Worm (Caenorhabditis elegans) whole organism, L3 larva: ENCODE data around the gene haf-8.

Experiments
- ZK546.5 ChIP-seq: sonication (generic microtip); optimal IDR thresholded peaks from 2 replicates; lab custom pipeline; 2017; ENCODE audit warnings: missing biosample characterization, missing genetic modification characterization
- aly-2 ChIP-seq: fragments of 150-350 bp; optimal IDR thresholded peaks from 2 replicates; lab custom pipeline; 2014; ENCODE audit warnings: missing biosample characterization, missing genetic modification characterization
- ama-1 ChIP-seq: fragments of 150-350 bp; optimal IDR thresholded peaks from 2 replicates; lab custom pipeline; 2018
- ceh-16 ChIP-seq: sonication (generic microtip); optimal IDR thresholded peaks from 2 replicates; lab custom pipeline; 2017; ENCODE audit warnings: missing biosample characterization, missing genetic modification characterization
- ceh-28 ChIP-seq: fragments of 150-350 bp; optimal IDR thresholded peaks from 2 replicates; lab custom pipeline; 2014; ENCODE audit warnings: missing biosample characterization, missing genetic modification reagents, missing genetic modification characterization
- ceh-9 ChIP-seq: sonication (generic microtip); optimal IDR thresholded peaks from 2 replicates; lab custom pipeline; 2018; ENCODE audit warnings: missing biosample characterization, missing genetic modification characterization
- elt-3 ChIP-seq, 3 experiments: fragments of 150-350 bp in 1 of 3; sonication (generic microtip) in 2 of 3; optimal IDR thresholded peaks; 2 replicates in 2 of 3; 4 replicates in 1 of 3; lab custom pipeline; 2014 to 2017; ENCODE audit warnings: missing biosample characterization in 3 of 3, missing genetic modification characterization in 3 of 3
- eor-1 ChIP-seq, 2 experiments: fragments of 150-350 bp; optimal IDR thresholded peaks; 2 replicates each; lab custom pipeline; 2014 to 2018; ENCODE audit warnings: missing biosample characterization in 2 of 2, missing genetic modification characterization in 2 of 2
- fkh-2 ChIP-seq: fragments of 150-350 bp; optimal IDR thresholded peaks from 2 replicates; lab custom pipeline; 2014; ENCODE audit warnings: missing biosample characterization, missing genetic modification reagents, missing genetic modification characterization
- fos-1 ChIP-seq: fragments of 150-350 bp; optimal IDR thresholded peaks from 2 replicates; lab custom pipeline; 2014; ENCODE audit warnings: missing biosample characterization, missing genetic modification characterization
- hmg-11 ChIP-seq: sonication (generic microtip); optimal IDR thresholded peaks from 2 replicates; lab custom pipeline; 2016; ENCODE audit warnings: missing genetic modification characterization, missing compliant biosample characterization
- jun-1 ChIP-seq: fragments of 150-350 bp; optimal IDR thresholded peaks from 2 replicates; lab custom pipeline; 2014; ENCODE audit warnings: missing biosample characterization, missing genetic modification reagents, missing genetic modification characterization
- lin-15B ChIP-seq: fragments of 150-350 bp; optimal IDR thresholded peaks from 2 replicates; lab custom pipeline; 2014; ENCODE audit warnings: missing biosample characterization, missing genetic modification characterization
- lin-39 ChIP-seq: fragments of 150-350 bp; optimal IDR thresholded peaks from 2 replicates; lab custom pipeline; 2018; ENCODE audit warnings: missing biosample characterization, missing genetic modification reagents, missing genetic modification characterization
- mml-1 ChIP-seq: fragments of 150-350 bp; sonication (generic microtip); optimal IDR thresholded peaks from 3 replicates; lab custom pipeline; 2014; ENCODE audit warnings: missing biosample characterization, missing genetic modification characterization
- nfya-1 ChIP-seq: sonication (generic microtip); optimal IDR thresholded peaks from 2 replicates; lab custom pipeline; 2017; ENCODE audit warnings: missing genetic modification characterization, mild to moderate bottlenecking, missing compliant biosample characterization, antibody characterized with exemption, moderate library complexity; ENCODE audit not compliant: insufficient read depth
- nhr-11 ChIP-seq: fragments of 150-350 bp; optimal IDR thresholded peaks from 2 replicates; lab custom pipeline; 2014; ENCODE audit warnings: missing biosample characterization, missing genetic modification characterization
- nhr-23 ChIP-seq: fragments of 150-350 bp; optimal IDR thresholded peaks from 2 replicates; lab custom pipeline; 2014; ENCODE audit warnings: missing biosample characterization, missing genetic modification reagents, missing genetic modification characterization
- nhr-25 ChIP-seq: sonication (generic microtip); optimal IDR thresholded peaks from 2 replicates; lab custom pipeline; 2017; ENCODE audit warnings: missing biosample characterization, missing genetic modification characterization
- nhr-43 ChIP-seq: sonication (generic microtip); optimal IDR thresholded peaks from 2 replicates; lab custom pipeline; 2016; ENCODE audit warnings: mild to moderate bottlenecking, missing genetic modification characterization, missing compliant biosample characterization; ENCODE audit not compliant: poor library complexity, severe bottlenecking
- nhr-76 ChIP-seq: fragments of 150-350 bp; sonication (generic microtip); optimal IDR thresholded peaks from 5 replicates; lab custom pipeline; 2014; ENCODE audit warnings: missing biosample characterization, missing genetic modification characterization
- nhr-77 ChIP-seq: fragments of 150-350 bp; optimal IDR thresholded peaks from 2 replicates; lab custom pipeline; 2014; ENCODE audit warnings: missing biosample characterization, missing genetic modification characterization
- pha-4 ChIP-seq: fragments of 150-350 bp; optimal IDR thresholded peaks from 2 replicates; lab custom pipeline; 2014; ENCODE audit warnings: missing biosample characterization, missing genetic modification reagents, missing genetic modification characterization
- snpc-4 ChIP-seq: fragments of 150-350 bp; optimal IDR thresholded peaks from 2 replicates; lab custom pipeline; 2014; ENCODE audit warnings: missing biosample characterization, missing genetic modification characterization
- unc-39 ChIP-seq: sonication (generic microtip); optimal IDR thresholded peaks from 4 replicates; lab custom pipeline; 2017; ENCODE audit warnings: missing biosample characterization, missing genetic modification characterization
- unc-62 ChIP-seq: fragments of 150-350 bp; sonication (generic microtip); optimal IDR thresholded peaks from 4 replicates; lab custom pipeline; 2014; ENCODE audit warnings: missing biosample characterization, missing genetic modification reagents, missing genetic modification characterization
- zag-1 ChIP-seq: fragments of 150-350 bp; optimal IDR thresholded peaks from 2 replicates; lab custom pipeline; 2014; ENCODE audit warnings: missing biosample characterization, missing genetic modification characterization
- ztf-11 ChIP-seq: fragments of 150-350 bp; optimal IDR thresholded peaks from 2 replicates; lab custom pipeline; 2014; ENCODE audit warnings: missing biosample characterization, missing genetic modification characterization
- ztf-4 ChIP-seq: fragments of 150-350 bp; optimal IDR thresholded peaks from 2 replicates; lab custom pipeline; 2014; ENCODE audit warnings: missing biosample characterization, missing genetic modification characterization

Gene haf-8

DNA sequence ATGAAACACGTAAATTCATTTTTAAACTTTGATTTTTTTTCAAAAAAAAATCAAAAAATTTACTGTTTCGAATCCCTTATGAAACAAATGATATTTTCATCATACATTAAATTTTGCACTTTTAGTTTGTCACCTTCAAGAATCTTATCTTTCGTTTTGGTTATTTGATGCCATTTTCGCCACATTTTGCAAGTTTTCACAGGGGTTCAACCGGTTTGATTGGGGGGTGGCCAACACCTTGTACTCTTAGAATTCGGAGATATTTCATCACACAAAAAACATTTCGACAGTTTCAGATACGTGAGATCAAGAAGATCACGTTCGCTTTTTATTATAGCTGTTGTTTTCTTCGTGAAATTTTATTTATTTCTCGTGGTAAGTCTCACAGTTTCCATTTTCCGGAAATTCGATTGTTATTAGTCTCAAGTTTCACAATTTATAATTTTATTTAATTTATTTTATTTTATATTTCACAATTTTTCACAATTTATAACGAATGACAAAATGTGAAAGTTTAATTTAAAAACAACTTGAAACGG is 22.6 kb downstream of the haf-8 start, which contains the start of gene Y57G11C.31:
Gene Y57G11C.31 (plus strand): TSS at position 276 of the 539 bp plus-strand sequence.
- TF ChIP-seq elt-3 (tag; optimal IDR thresholded peaks at IDR 0.05; lab: Kevin White, UChicago) = peak in 1 of 3 experiments; percentile 6
- no peak for TF ChIP-seq unc-62
- TF ChIP-seq nhr-25 (tag; lab: Kevin White, UChicago) = peak; percentile 61
- no peak for TF ChIP-seq ceh-16

DNA sequence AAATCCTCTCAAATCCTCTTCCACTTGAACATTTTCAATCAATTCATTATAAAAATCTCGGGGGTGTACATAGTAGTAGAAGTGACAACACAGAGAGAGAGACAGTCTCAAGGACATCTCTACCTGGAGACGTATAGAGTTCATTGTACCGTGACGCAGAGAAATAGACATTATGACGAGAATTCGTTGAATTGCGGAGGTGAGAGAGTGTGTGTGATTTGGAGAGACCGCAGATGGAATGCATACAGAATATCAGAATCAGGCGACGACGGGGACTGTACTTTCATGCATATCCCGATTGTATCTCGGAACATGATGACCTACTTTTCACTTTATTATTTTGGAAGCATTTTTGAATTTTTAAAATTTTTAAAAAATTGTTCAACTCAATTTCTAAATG is 24.0 kb downstream of the haf-8 start:
- TF ChIP-seq pha-4 (tag; lab: Kevin White, UChicago) (no peak), nfya-1 (peak; percentile 3), nhr-25 (tag; lab: Kevin White, UChicago) (peak; percentile 97), ceh-28 (tag; lab: Kevin White, UChicago) (peak; percentile 57), ceh-9 (tag; lab: Kevin White, UChicago) (no peak), nhr-23 (tag; lab: Kevin White, UChicago) (peak; percentile 80), nhr-43 (tag; lab: Kevin White, UChicago) (peak; percentile 55), eor-1 (tag; optimal IDR thresholded peaks at IDR 0.05; lab: Kevin White, UChicago) (no peak)

DNA sequence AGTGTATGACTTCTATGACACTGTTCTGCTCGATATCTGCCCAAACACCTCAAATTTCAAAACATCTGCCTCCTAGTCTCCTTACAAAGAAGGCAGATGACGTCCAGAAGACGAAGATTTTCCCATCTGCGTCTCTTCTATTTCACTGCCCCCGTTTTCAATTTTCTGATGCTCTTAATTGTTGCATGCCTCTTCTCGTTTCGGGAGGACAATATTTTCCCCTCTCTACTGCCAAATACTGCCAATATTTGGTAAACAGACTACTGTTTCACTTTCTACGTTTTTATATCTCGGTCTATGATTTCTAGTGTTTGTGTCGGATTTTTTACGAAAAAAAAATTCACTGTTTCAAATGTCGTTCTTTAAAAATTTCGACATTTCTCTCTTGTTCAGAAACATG is 38.4 kb downstream of the haf-8 start:
- TF ChIP-seq lin-39 (no peak), ZK546.5 (tag; lab: Kevin White, UChicago) (no peak), ztf-11 (tag; lab: Kevin White, UChicago) (no peak), jun-1 (tag; lab: Kevin White, UChicago) (no peak), fos-1 (tag; lab: Kevin White, UChicago) (no peak), ceh-28 (tag; lab: Kevin White, UChicago) (no peak), nhr-25 (tag; lab: Kevin White, UChicago) (no peak), ceh-16 (no peak), ceh-9 (tag; lab: Kevin White, UChicago) (no peak), nhr-43 (tag; lab: Kevin White, UChicago) (no peak), unc-39 (tag; lab: Kevin White, UChicago) (no peak), zag-1 (tag; lab: Kevin White, UChicago) (no peak), lin-15B (no peak), hmg-11 (tag; lab: Kevin White, UChicago) (no peak), nhr-11 (tag; lab: Kevin White, UChicago) (no peak), ztf-4 (no peak), elt-3 (tag; optimal IDR thresholded peaks at IDR 0.05; lab: Kevin White, UChicago) (no peak), nhr-76 (tag; lab: Kevin White, UChicago) (no peak), aly-2 (tag; lab: Kevin White, UChicago) (no peak)

DNA sequence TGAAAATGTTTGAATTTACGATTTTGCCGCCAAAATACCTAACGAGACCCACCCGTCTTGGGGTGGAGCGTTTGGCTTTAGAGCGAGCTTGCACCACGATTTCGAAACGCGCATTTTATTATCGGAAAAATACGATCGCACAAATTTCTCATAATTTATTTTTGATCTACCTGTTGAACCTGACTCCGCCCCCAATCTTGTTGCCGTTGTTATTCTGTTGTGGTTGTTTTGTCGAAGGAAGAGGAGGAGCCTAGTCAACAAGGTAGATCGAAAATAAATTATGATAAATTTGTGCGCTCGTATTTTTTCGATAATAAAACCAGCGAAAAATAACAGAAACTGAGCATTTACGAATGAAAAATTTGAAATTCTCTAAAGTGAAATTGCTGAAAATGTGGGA is 40.8 kb downstream of the haf-8 start:
- TF ChIP-seq mml-1 (tag; lab: Kevin White, UChicago) (no peak), ztf-11 (tag; lab: Kevin White, UChicago) (no peak), eor-1 (tag; optimal IDR thresholded peaks at IDR 0.05; lab: Kevin White, UChicago) (no peak)

- TF ChIP-seq ama-1 (lab: Kevin White, UChicago) = peak; percentile 48
- TF ChIP-seq nhr-77 (tag; lab: Kevin White, UChicago) = no peak
Measured at ce11 chrIV:14658054-14658631, 41.6 kb downstream of the haf-8 start, which contains the start of gene anoh-2. Gene anoh-2 (plus strand): TSS chrIV:14658308.

ce11 chrIV:14656573-14657129 is 43.1 kb downstream of the haf-8 start, which contains the start of gene Y57G11C.33:
Gene Y57G11C.33 (plus strand): TSS chrIV:14657079.
- TF ChIP-seq ztf-11 (tag; lab: Kevin White, UChicago) (no peak), fkh-2 (no peak), hmg-11 (tag; lab: Kevin White, UChicago) (peak; percentile 28), lin-15B (peak; percentile 4), nfya-1 (peak; percentile 61), snpc-4 (tag; lab: Kevin White, UChicago) (peak; percentile 38), pha-4 (tag; lab: Kevin White, UChicago) (peak; percentile 39)
- TF ChIP-seq, all 47 proteins: peak for 5
